Worm (Caenorhabditis elegans) whole organism, late embryonic: ENCODE results near the gene C55A6.1.

Experiments used
- T23F11.4 ChIP-seq: fragments of 200-800 bp; sonication (Bioruptor generic); optimal IDR thresholded peaks from 2 replicates; lab custom pipeline; 2018; ENCODE audit warnings: mild to moderate bottlenecking, missing genetic modification characterization, missing compliant biosample characterization
- ceh-19 ChIP-seq: fragments of 200-800 bp; sonication (Bioruptor generic); optimal IDR thresholded peaks from 2 replicates; lab custom pipeline; 2018; ENCODE audit warnings: mild to moderate bottlenecking, missing genetic modification characterization, missing compliant biosample characterization
- dve-1 ChIP-seq: sonication (generic microtip); optimal IDR thresholded peaks from 2 replicates; lab custom pipeline; 2017; ENCODE audit warnings: antibody characterized with exemption, mild to moderate bottlenecking, missing genetic modification characterization, missing compliant biosample characterization
- eyg-1 ChIP-seq: sonication (generic microtip); optimal IDR thresholded peaks from 2 replicates; lab custom pipeline; 2016; ENCODE audit warnings: missing genotype, missing genetic modification characterization, missing compliant biosample characterization
- fkh-6 ChIP-seq: sonication (generic microtip); optimal IDR thresholded peaks from 2 replicates; lab custom pipeline; 2016; ENCODE audit warnings: missing genetic modification characterization, missing compliant biosample characterization
- hlh-13 ChIP-seq: fragments of 200-800 bp; sonication (Bioruptor generic); optimal IDR thresholded peaks from 2 replicates; lab custom pipeline; 2018; ENCODE audit warnings: mild to moderate bottlenecking, missing genetic modification characterization, missing compliant biosample characterization
- hlh-6 ChIP-seq: sonication (generic microtip); optimal IDR thresholded peaks from 2 replicates; lab custom pipeline; 2016; ENCODE audit warnings: missing genotype, missing genetic modification characterization, missing compliant biosample characterization
- nfya-1 ChIP-seq: sonication (generic microtip); optimal IDR thresholded peaks from 2 replicates; lab custom pipeline; 2017; ENCODE audit warnings: missing genetic modification characterization, mild to moderate bottlenecking, missing compliant biosample characterization, antibody characterized with exemption, moderate library complexity
- nhr-11 ChIP-seq: fragments of 150-350 bp; optimal IDR thresholded peaks from 2 replicates; lab custom pipeline; 2014; ENCODE audit warnings: missing biosample characterization, missing genetic modification characterization
- pat-9 ChIP-seq: fragments of 200-800 bp; sonication (Bioruptor generic); optimal IDR thresholded peaks from 2 replicates; lab custom pipeline; 2018; ENCODE audit warnings: mild to moderate bottlenecking, missing genetic modification characterization, moderate library complexity, missing compliant biosample characterization
- pha-4 ChIP-seq: fragments of 150-350 bp; optimal IDR thresholded peaks from 2 replicates; lab custom pipeline; 2018; ENCODE audit warnings: missing biosample characterization, missing genetic modification reagents, missing genetic modification characterization
- rnt-1 ChIP-seq: sonication (generic microtip); optimal IDR thresholded peaks from 2 replicates; lab custom pipeline; 2016; ENCODE audit warnings: missing genetic modification characterization, missing compliant biosample characterization
- unc-55 ChIP-seq: sonication (generic microtip); optimal IDR thresholded peaks from 2 replicates; lab custom pipeline; 2017; ENCODE audit warnings: missing biosample characterization, missing genetic modification reagents, missing genetic modification characterization

- TF ChIP-seq eyg-1 = no peak
- TF ChIP-seq hlh-6 = no peak
- TF ChIP-seq ceh-19 (GFP tag; lab: Kevin White, UChicago) = no peak
- TF ChIP-seq pha-4 (tag; lab: Kevin White, UChicago) = no peak
- TF ChIP-seq rnt-1 (tag; lab: Kevin White, UChicago) = no peak
- TF ChIP-seq nfya-1 (tag; lab: Kevin White, UChicago) = no peak
- TF ChIP-seq hlh-13 (GFP tag; lab: Kevin White, UChicago) = no peak
- TF ChIP-seq dve-1 (tag; lab: Kevin White, UChicago) = no peak
- TF ChIP-seq unc-55 (GFP tag; lab: Kevin White, UChicago) = no peak
- no peak for TF ChIP-seq pat-9
- no peak for TF ChIP-seq nhr-11
- TF ChIP-seq T23F11.4 (GFP tag; lab: Kevin White, UChicago) = no peak
- no peak for TF ChIP-seq fkh-6 (tag; lab: Kevin White, UChicago)
Observed at ce11 chrV:11545227-11545626, 40.5 kb upstream of the C55A6.1 start, which contains the start of gene F38B7.10.
